Worm (Caenorhabditis elegans) whole organism, L1 larva: ENCODE results near the gene R13H4.2.

Experiments used
- fkh-10 ChIP-seq: sonication (generic microtip); optimal IDR thresholded peaks from 2 replicates; lab custom pipeline; 2017; ENCODE audit warnings: missing biosample characterization, missing genetic modification reagents, missing genetic modification characterization
- fos-1 ChIP-seq: fragments of 150-350 bp; optimal IDR thresholded peaks from 2 replicates; lab custom pipeline; 2014; ENCODE audit warnings: missing biosample characterization, missing genetic modification characterization

- TF ChIP-seq fos-1 (tag; lab: Kevin White, UChicago): no peak
- no peak for TF ChIP-seq fkh-10 (GFP tag; lab: Kevin White, UChicago)
Measured at ce11 chrV:11797272-11797855, 38.8 kb upstream of the R13H4.2 start.
